Fruit fly (Drosophila melanogaster) whole organism, pupa: ENCODE measurements around the gene put.

Experiments
- CG10348 ChIP-seq: fragments of 200-800 bp; sonication (Bioruptor generic); IDR thresholded peaks from 2 replicates; pipeline ENCODE4 v1.3.6; 2022; ENCODE audit warnings: missing biosample characterization, missing genetic modification characterization
- CG12605 ChIP-seq: fragments of 200-800 bp; sonication (Bioruptor generic); IDR thresholded peaks from 2 replicates; pipeline ENCODE4 v1.3.6; 2022; ENCODE audit warnings: missing biosample characterization, missing genetic modification characterization
- CG13204 ChIP-seq: fragments of 200-800 bp; sonication (Bioruptor generic); optimal IDR thresholded peaks from 2 replicates; lab custom pipeline; 2018; ENCODE audit warnings: missing biosample characterization, mild to moderate bottlenecking, missing genetic modification characterization, moderate library complexity
- CG14655 ChIP-seq: fragments of 200-800 bp; sonication (Bioruptor generic); optimal IDR thresholded peaks from 3 replicates; lab custom pipeline; 2017; ENCODE audit warnings: mild to moderate bottlenecking, missing biosample characterization, missing genetic modification reagents, missing genetic modification characterization
- CG15710 ChIP-seq: fragments of 200-800 bp; sonication (Bioruptor generic); optimal IDR thresholded peaks from 2 replicates; lab custom pipeline; 2018; ENCODE audit warnings: missing biosample characterization, mild to moderate bottlenecking, missing genetic modification characterization, moderate library complexity
- CG17806 ChIP-seq: fragments of 200-800 bp; sonication (Bioruptor generic); optimal IDR thresholded peaks from 2 replicates; lab custom pipeline; 2018; ENCODE audit warnings: missing biosample characterization, mild to moderate bottlenecking, missing genetic modification characterization, moderate library complexity
- CG32121 ChIP-seq: fragments of 200-800 bp; sonication (Bioruptor generic); IDR thresholded peaks from 2 replicates; pipeline ENCODE4 v1.3.6; 2022; ENCODE audit warnings: missing biosample characterization, missing genetic modification characterization
- CG34367 ChIP-seq: fragments of 200-800 bp; sonication (Bioruptor generic); optimal IDR thresholded peaks from 2 replicates; lab custom pipeline; 2018; ENCODE audit warnings: missing biosample characterization, mild to moderate bottlenecking, missing genetic modification characterization
- CG4496 ChIP-seq: fragments of 200-800 bp; sonication (Bioruptor generic); IDR thresholded peaks from 3 replicates; pipeline ENCODE4 v1.3.6; 2022; ENCODE audit warnings: missing biosample characterization, missing genetic modification characterization
- CG8159 ChIP-seq: fragments of 200-800 bp; sonication (Bioruptor generic); optimal IDR thresholded peaks from 3 replicates; lab custom pipeline; 2018; ENCODE audit warnings: missing biosample characterization, mild to moderate bottlenecking, missing genetic modification characterization, moderate library complexity
- CG8301 ChIP-seq: fragments of 200-800 bp; sonication (Bioruptor generic); optimal IDR thresholded peaks from 2 replicates; lab custom pipeline; 2018; ENCODE audit warnings: missing biosample characterization, mild to moderate bottlenecking, missing genetic modification characterization
- CG9948 ChIP-seq: fragments of 200-800 bp; sonication (Bioruptor generic); optimal IDR thresholded peaks from 2 replicates; lab custom pipeline; 2018; ENCODE audit warnings: missing biosample characterization, mild to moderate bottlenecking, missing genetic modification characterization, moderate library complexity
- D1 ChIP-seq: fragments of 200-800 bp; sonication (Bioruptor generic); optimal IDR thresholded peaks from 2 replicates; lab custom pipeline; 2018; ENCODE audit warnings: missing biosample characterization, mild to moderate bottlenecking, missing genetic modification characterization, moderate library complexity
- EcR ChIP-seq: fragments of 200-800 bp; sonication (Bioruptor generic); optimal IDR thresholded peaks from 3 replicates; lab custom pipeline; 2019; ENCODE audit warnings: missing biosample characterization, missing genetic modification characterization, mild to moderate bottlenecking, moderate library complexity, missing genetic modification reagents
- Ets98B ChIP-seq: fragments of 200-800 bp; sonication (Bioruptor generic); IDR thresholded peaks from 2 replicates; pipeline ENCODE4 v1.3.6; 2022; ENCODE audit warnings: missing biosample characterization, missing genetic modification characterization
- Pif1A ChIP-seq: fragments of 200-800 bp; sonication (Bioruptor generic); optimal IDR thresholded peaks from 3 replicates; lab custom pipeline; 2016; ENCODE audit warnings: missing biosample characterization, missing genetic modification characterization
- Pif1B ChIP-seq: fragments of 200-800 bp; sonication (Bioruptor generic); optimal IDR thresholded peaks from 3 replicates; lab custom pipeline; 2016; ENCODE audit warnings: missing biosample characterization, missing genetic modification characterization
- Snoo ChIP-seq: fragments of 200-800 bp; sonication (Bioruptor generic); optimal IDR thresholded peaks from 3 replicates; lab custom pipeline; 2017; ENCODE audit warnings: missing biosample characterization, mild to moderate bottlenecking, missing genetic modification characterization, inconsistent platforms
- fd96Ca ChIP-seq: fragments of 200-800 bp; sonication (Bioruptor generic); IDR thresholded peaks from 3 replicates; pipeline ENCODE4 v1.3.6; 2022; ENCODE audit warnings: missing biosample characterization, missing genetic modification characterization
- gl ChIP-seq: fragments of 200-800 bp; sonication (Bioruptor generic); optimal IDR thresholded peaks from 2 replicates; lab custom pipeline; 2018; ENCODE audit warnings: missing biosample characterization, mild to moderate bottlenecking, missing genetic modification characterization
- rn ChIP-seq: fragments of 200-800 bp; sonication (Bioruptor generic); IDR thresholded peaks from 2 replicates; pipeline ENCODE4 v1.3.6; 2022; ENCODE audit warnings: missing biosample characterization, missing genetic modification characterization

The put gene

DNA sequence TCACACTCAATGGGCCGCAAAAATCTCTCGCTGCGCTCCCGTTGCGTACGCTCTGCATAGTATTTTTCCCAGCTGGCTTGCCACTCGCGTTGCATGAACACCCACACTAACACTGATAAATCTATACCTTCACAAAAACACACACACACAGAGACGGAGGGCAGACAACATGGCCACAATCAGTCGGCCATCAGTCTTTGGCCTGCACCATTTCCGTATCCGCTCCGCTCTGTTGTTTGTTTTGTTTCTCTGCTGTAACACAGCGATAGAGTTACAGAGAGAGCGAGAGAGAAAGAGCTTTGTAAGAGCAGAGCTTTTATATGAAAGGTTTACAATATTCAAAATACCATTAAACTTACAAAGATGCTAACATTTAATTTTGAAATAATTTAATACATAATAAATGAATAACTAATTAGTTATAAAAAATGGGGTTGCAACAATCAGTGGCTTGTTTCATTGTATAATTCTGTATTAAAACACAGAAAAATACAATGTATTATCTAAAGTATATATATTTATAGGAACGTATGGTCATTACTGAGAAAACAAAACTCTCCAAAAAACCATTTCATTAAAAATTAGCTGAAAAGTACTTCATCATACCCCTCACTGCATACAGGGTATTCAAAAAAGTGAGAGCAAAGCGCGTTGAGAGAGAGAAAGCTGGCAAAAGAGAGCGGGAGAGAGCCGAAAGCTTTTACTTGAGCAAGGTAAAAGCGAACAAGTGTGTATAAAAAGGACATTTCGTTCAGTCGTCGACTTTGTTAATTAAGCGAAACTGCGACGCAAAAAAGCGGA is 16.4 kb downstream of the put start, which contains the start of gene CG14853:
TSS of gene CG14853 (plus strand) at position 751 of the 801 bp plus-strand sequence.
- TF ChIP-seq gl (no peak), CG34367 (peak; percentile 26), Pif1B (GFP tag; lab: Kevin White, UChicago) (no peak), CG8301 (no peak), CG12605 (peak; percentile 10; the same call in 1 of the 2 replicates), CG10348 (0 out of 2 replicates have a peak, but pooled peaks have one; percentile 23), CG17806 (tag; lab: Kevin White, UChicago) (no peak), rn (GFP tag; lab: Robert Waterston, UW) (0 out of 2 replicates have a peak, but pooled peaks have one; percentile 18), CG32121 (GFP tag; lab: Robert Waterston, UW) (0 out of 2 replicates have a peak, but pooled peaks have one; percentile 31), CG14655 (peak; percentile 39), fd96Ca (GFP tag; lab: Robert Waterston, UW) (no peak), D1 (tag; lab: Kevin White, UChicago) (no peak), Ets98B (peak; percentile 57), Pif1A (peak; percentile 10), EcR (GFP tag; lab: Kevin White, UChicago) (no peak), CG8159 (tag; lab: Kevin White, UChicago) (peak; percentile 20), Snoo (tag; lab: Kevin White, UChicago) (peak; percentile 49), CG9948 (tag; lab: Kevin White, UChicago) (no peak), CG13204 (GFP tag; lab: Kevin White, UChicago) (no peak), CG15710 (tag; lab: Kevin White, UChicago) (peak; percentile 56), CG4496 (GFP tag; lab: Robert Waterston, UW) (peak; percentile 33)
- TF ChIP-seq, all 21 proteins: peak for 12

DNA sequence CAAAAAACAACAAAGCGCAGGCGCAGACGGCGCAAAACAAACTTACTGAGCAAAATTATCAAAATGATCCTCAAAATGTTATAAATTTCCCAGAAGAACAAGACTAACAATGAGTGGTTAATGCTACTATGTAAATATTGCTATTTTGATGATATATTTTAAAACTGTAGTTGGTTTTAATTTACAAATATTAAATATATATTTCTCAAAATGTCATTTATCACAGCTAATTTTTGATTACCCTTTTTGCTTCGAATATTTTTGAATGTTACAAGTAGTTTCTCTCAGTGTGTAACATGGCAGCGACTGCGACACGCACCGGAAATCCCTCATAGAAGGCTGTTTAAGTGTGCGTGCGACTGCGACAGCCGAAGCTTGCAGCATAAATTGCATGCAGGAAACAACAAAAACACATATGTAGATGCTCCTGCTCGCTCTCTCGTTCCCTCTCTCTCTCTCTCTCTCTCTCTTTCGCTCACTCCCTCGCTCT is 27.5 kb downstream of the put start:
- peak; percentile 24; the same call in 1 of the 2 replicates for TF ChIP-seq Ets98B
- TF ChIP-seq CG9948 (tag; lab: Kevin White, UChicago), result peak; percentile 58
- TF ChIP-seq CG17806 (tag; lab: Kevin White, UChicago), result peak; percentile 59
- no peak for TF ChIP-seq CG13204 (GFP tag; lab: Kevin White, UChicago)
- peak; percentile 76 for TF ChIP-seq CG8159 (tag; lab: Kevin White, UChicago)
- peak; percentile 53 for TF ChIP-seq CG8301
- no peak for TF ChIP-seq Snoo (tag; lab: Kevin White, UChicago)
- no peak for TF ChIP-seq Pif1A
- TF ChIP-seq EcR (GFP tag; lab: Kevin White, UChicago), result no peak
- peak; percentile 52; the same call in 1 of the 3 replicates for TF ChIP-seq CG4496 (GFP tag; lab: Robert Waterston, UW)
- TF ChIP-seq CG15710 (tag; lab: Kevin White, UChicago), result peak; percentile 62
- no peak for TF ChIP-seq fd96Ca (GFP tag; lab: Robert Waterston, UW)
- peak; percentile 63 for TF ChIP-seq CG14655
- TF ChIP-seq rn (GFP tag; lab: Robert Waterston, UW), result no peak
- TF ChIP-seq Pif1B (GFP tag; lab: Kevin White, UChicago), result peak; percentile 12
- no peak for TF ChIP-seq CG10348
- no peak for TF ChIP-seq gl
- peak; percentile 17; the same call in 1 of the 2 replicates for TF ChIP-seq CG32121 (GFP tag; lab: Robert Waterston, UW)
- TF ChIP-seq D1 (tag; lab: Kevin White, UChicago), result no peak
- peak; percentile 46 for TF ChIP-seq CG34367
- 0 out of 2 replicates have a peak, but pooled peaks have one; percentile 22 for TF ChIP-seq CG12605

DNA sequence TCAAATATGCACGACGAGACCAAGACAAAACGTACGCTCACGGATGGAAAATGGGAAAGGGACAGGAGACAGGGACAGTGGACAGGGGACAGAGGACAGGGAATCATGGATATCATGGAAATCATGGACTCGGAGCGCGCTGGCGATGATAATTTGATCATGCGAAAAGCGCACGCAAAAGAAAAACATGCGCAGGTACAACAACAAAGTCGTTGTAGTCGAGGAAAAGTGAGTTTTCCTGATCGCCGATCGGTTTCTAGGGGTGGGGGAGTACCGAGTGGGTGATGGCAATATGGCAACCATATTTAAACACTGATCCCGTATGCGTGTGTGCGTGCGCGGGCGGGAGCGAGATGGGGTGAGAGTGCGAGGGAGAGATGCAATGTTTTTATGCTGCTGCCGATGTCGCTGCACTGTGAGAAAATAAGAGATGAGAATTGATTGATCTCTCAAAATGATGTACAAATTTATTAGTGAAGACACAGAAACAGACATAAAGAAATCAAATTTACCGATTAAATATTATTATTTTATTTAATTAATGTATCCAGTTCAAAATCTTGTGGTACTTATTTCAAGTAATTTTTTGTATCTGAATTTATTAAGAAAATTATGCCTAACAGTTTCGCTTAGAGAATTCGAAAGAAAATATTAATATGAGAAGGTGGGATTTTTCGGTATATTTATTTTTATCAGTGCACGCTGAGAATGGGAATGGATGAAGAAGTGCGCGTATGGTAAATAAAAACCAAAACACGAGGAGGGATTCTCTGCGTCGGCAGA is 34.6 kb downstream of the put start:
- TF ChIP-seq D1 (tag; lab: Kevin White, UChicago) (peak; percentile 10), CG9948 (tag; lab: Kevin White, UChicago) (peak; percentile 61), Snoo (tag; lab: Kevin White, UChicago) (no peak), CG10348 (no peak), CG34367 (peak; percentile 52), CG17806 (tag; lab: Kevin White, UChicago) (peak; percentile 71), EcR (GFP tag; lab: Kevin White, UChicago) (no peak), Pif1A (peak; percentile 36), rn (GFP tag; lab: Robert Waterston, UW) (no peak), CG15710 (tag; lab: Kevin White, UChicago) (peak; percentile 77), CG8159 (tag; lab: Kevin White, UChicago) (peak; percentile 83), CG32121 (GFP tag; lab: Robert Waterston, UW) (no peak), CG12605 (no peak), fd96Ca (GFP tag; lab: Robert Waterston, UW) (no peak), CG8301 (peak; percentile 71), CG14655 (peak; percentile 73), Pif1B (GFP tag; lab: Kevin White, UChicago) (peak; percentile 39), CG13204 (GFP tag; lab: Kevin White, UChicago) (peak; percentile 31), gl (no peak), CG4496 (GFP tag; lab: Robert Waterston, UW) (peak; percentile 57; the same call in 2 of the 3 replicates), Ets98B (no peak)

DNA sequence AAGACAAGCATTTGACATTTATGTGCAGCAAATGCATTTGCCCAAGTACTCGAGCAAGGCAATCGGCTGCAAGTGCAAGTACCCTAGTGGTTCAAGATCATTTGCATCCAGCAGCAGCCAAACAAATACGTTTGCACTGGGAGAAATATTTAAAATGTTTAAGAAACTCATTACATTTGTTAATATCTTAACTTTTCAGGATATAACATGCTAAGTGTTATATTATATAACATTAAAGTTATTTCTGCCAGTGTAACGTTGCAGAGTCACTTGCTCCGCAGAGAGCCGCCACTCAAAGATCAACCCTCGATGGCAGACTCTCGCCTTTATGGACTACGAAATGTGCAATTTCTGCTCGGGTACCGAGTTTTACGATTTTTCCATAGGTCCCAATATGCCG is 36.0 kb downstream of the put start:
- TF ChIP-seq fd96Ca (GFP tag; lab: Robert Waterston, UW) (no peak; the same call in 1 of the 3 replicates), CG10348 (no peak), CG9948 (tag; lab: Kevin White, UChicago) (no peak), CG14655 (peak; percentile 49), EcR (GFP tag; lab: Kevin White, UChicago) (no peak), rn (GFP tag; lab: Robert Waterston, UW) (no peak), Snoo (tag; lab: Kevin White, UChicago) (no peak), Pif1B (GFP tag; lab: Kevin White, UChicago) (no peak), CG34367 (no peak), CG17806 (tag; lab: Kevin White, UChicago) (no peak), CG32121 (GFP tag; lab: Robert Waterston, UW) (no peak), Pif1A (peak; percentile 12), CG8159 (tag; lab: Kevin White, UChicago) (peak; percentile 28), Ets98B (no peak), CG15710 (tag; lab: Kevin White, UChicago) (peak; percentile 17), CG13204 (GFP tag; lab: Kevin White, UChicago) (no peak), CG12605 (no peak), D1 (tag; lab: Kevin White, UChicago) (no peak), CG4496 (GFP tag; lab: Robert Waterston, UW) (peak; percentile 65; the same call in 2 of the 3 replicates), CG8301 (peak; percentile 31), gl (no peak)
